Worm (Caenorhabditis elegans) whole organism, L3 larva: ENCODE data around the gene F32D8.11.
A peak's percentile ranks its signal among the peaks of the same experiment; 100 is the strongest.

Experiments used
- ZK546.5 ChIP-seq: sonication (generic microtip); optimal IDR thresholded peaks from 2 replicates; lab custom pipeline; 2017; ENCODE audit warnings: missing biosample characterization, missing genetic modification characterization
- aly-2 ChIP-seq: fragments of 150-350 bp; optimal IDR thresholded peaks from 2 replicates; lab custom pipeline; 2014; ENCODE audit warnings: missing biosample characterization, missing genetic modification characterization
- ama-1 ChIP-seq: fragments of 150-350 bp; optimal IDR thresholded peaks from 2 replicates; lab custom pipeline; 2018
- ceh-28 ChIP-seq: fragments of 150-350 bp; optimal IDR thresholded peaks from 2 replicates; lab custom pipeline; 2014; ENCODE audit warnings: missing biosample characterization, missing genetic modification reagents, missing genetic modification characterization
- ceh-82 ChIP-seq: fragments of 150-350 bp; optimal IDR thresholded peaks from 2 replicates; lab custom pipeline; 2014; ENCODE audit warnings: missing biosample characterization, missing genetic modification characterization
- daf-12 ChIP-seq: fragments of 150-350 bp; optimal IDR thresholded peaks from 2 replicates; lab custom pipeline; 2014; ENCODE audit warnings: missing biosample characterization, missing genetic modification reagents, missing genetic modification characterization
- egl-27 ChIP-seq: sonication (generic microtip); optimal IDR thresholded peaks from 4 replicates; lab custom pipeline; 2017; ENCODE audit warnings: missing biosample characterization, missing genetic modification reagents, missing genetic modification characterization
- egl-5 ChIP-seq: fragments of 150-350 bp; optimal IDR thresholded peaks from 2 replicates; lab custom pipeline; 2017; ENCODE audit warnings: missing biosample characterization, missing genetic modification reagents, missing genetic modification characterization, inconsistent platforms
- elt-1 ChIP-seq: fragments of 150-350 bp; optimal IDR thresholded peaks from 2 replicates; lab custom pipeline; 2014; ENCODE audit warnings: missing biosample characterization, missing genetic modification characterization
- elt-2 ChIP-seq: sonication (generic microtip); optimal IDR thresholded peaks from 2 replicates; lab custom pipeline; 2016; ENCODE audit warnings: missing genetic modification reagents, mild to moderate bottlenecking, missing genetic modification characterization, missing compliant biosample characterization
- eor-1 ChIP-seq, 2 experiments: fragments of 150-350 bp; optimal IDR thresholded peaks; 2 replicates each; lab custom pipeline; 2014 to 2018; ENCODE audit warnings: missing biosample characterization in 2 of 2, missing genetic modification characterization in 2 of 2
- fkh-10 ChIP-seq: sonication (generic microtip); optimal IDR thresholded peaks from 2 replicates; lab custom pipeline; 2017; ENCODE audit warnings: missing biosample characterization, missing genetic modification reagents, missing genetic modification characterization
- fkh-2 ChIP-seq: fragments of 150-350 bp; optimal IDR thresholded peaks from 2 replicates; lab custom pipeline; 2014; ENCODE audit warnings: missing biosample characterization, missing genetic modification reagents, missing genetic modification characterization
- hmg-11 ChIP-seq: sonication (generic microtip); optimal IDR thresholded peaks from 2 replicates; lab custom pipeline; 2016; ENCODE audit warnings: missing genetic modification characterization, missing compliant biosample characterization
- lin-15B ChIP-seq: fragments of 150-350 bp; optimal IDR thresholded peaks from 2 replicates; lab custom pipeline; 2014; ENCODE audit warnings: missing biosample characterization, missing genetic modification characterization
- lin-39 ChIP-seq: fragments of 150-350 bp; optimal IDR thresholded peaks from 2 replicates; lab custom pipeline; 2018; ENCODE audit warnings: missing biosample characterization, missing genetic modification reagents, missing genetic modification characterization
- mml-1 ChIP-seq: fragments of 150-350 bp; sonication (generic microtip); optimal IDR thresholded peaks from 3 replicates; lab custom pipeline; 2014; ENCODE audit warnings: missing biosample characterization, missing genetic modification characterization
- nfya-1 ChIP-seq: sonication (generic microtip); optimal IDR thresholded peaks from 2 replicates; lab custom pipeline; 2017; ENCODE audit warnings: missing genetic modification characterization, mild to moderate bottlenecking, missing compliant biosample characterization, antibody characterized with exemption, moderate library complexity; ENCODE audit not compliant: insufficient read depth
- nhr-11 ChIP-seq: fragments of 150-350 bp; optimal IDR thresholded peaks from 2 replicates; lab custom pipeline; 2014; ENCODE audit warnings: missing biosample characterization, missing genetic modification characterization
- nhr-23 ChIP-seq: fragments of 150-350 bp; optimal IDR thresholded peaks from 2 replicates; lab custom pipeline; 2014; ENCODE audit warnings: missing biosample characterization, missing genetic modification reagents, missing genetic modification characterization
- nhr-237 ChIP-seq: fragments of 150-350 bp; optimal IDR thresholded peaks from 2 replicates; lab custom pipeline; 2014; ENCODE audit warnings: missing biosample characterization, missing genetic modification characterization
- nhr-25 ChIP-seq: sonication (generic microtip); optimal IDR thresholded peaks from 2 replicates; lab custom pipeline; 2017; ENCODE audit warnings: missing biosample characterization, missing genetic modification characterization
- nhr-28 ChIP-seq: fragments of 150-350 bp; optimal IDR thresholded peaks from 2 replicates; lab custom pipeline; 2014; ENCODE audit warnings: missing biosample characterization, missing genetic modification characterization
- nhr-43 ChIP-seq: sonication (generic microtip); optimal IDR thresholded peaks from 2 replicates; lab custom pipeline; 2016; ENCODE audit warnings: mild to moderate bottlenecking, missing genetic modification characterization, missing compliant biosample characterization; ENCODE audit not compliant: poor library complexity, severe bottlenecking
- nhr-67 ChIP-seq: fragments of 150-350 bp; optimal IDR thresholded peaks from 2 replicates; lab custom pipeline; 2014; ENCODE audit warnings: missing biosample characterization, missing genetic modification characterization
- nhr-76 ChIP-seq: fragments of 150-350 bp; sonication (generic microtip); optimal IDR thresholded peaks from 5 replicates; lab custom pipeline; 2014; ENCODE audit warnings: missing biosample characterization, missing genetic modification characterization
- nhr-77 ChIP-seq: fragments of 150-350 bp; optimal IDR thresholded peaks from 2 replicates; lab custom pipeline; 2014; ENCODE audit warnings: missing biosample characterization, missing genetic modification characterization
- pha-4 ChIP-seq: fragments of 150-350 bp; optimal IDR thresholded peaks from 2 replicates; lab custom pipeline; 2014; ENCODE audit warnings: missing biosample characterization, missing genetic modification reagents, missing genetic modification characterization
- pqm-1 ChIP-seq: fragments of 150-350 bp; optimal IDR thresholded peaks from 2 replicates; lab custom pipeline; 2017; ENCODE audit warnings: missing biosample characterization, missing genetic modification characterization, inconsistent platforms
- tbx-2 ChIP-seq: sonication (generic microtip); optimal IDR thresholded peaks from 2 replicates; lab custom pipeline; 2016; ENCODE audit warnings: mild to moderate bottlenecking, missing genetic modification characterization, missing compliant biosample characterization
- unc-62 ChIP-seq: fragments of 150-350 bp; sonication (generic microtip); optimal IDR thresholded peaks from 4 replicates; lab custom pipeline; 2014; ENCODE audit warnings: missing biosample characterization, missing genetic modification reagents, missing genetic modification characterization
- zag-1 ChIP-seq: fragments of 150-350 bp; optimal IDR thresholded peaks from 2 replicates; lab custom pipeline; 2014; ENCODE audit warnings: missing biosample characterization, missing genetic modification characterization
- ztf-11 ChIP-seq: fragments of 150-350 bp; optimal IDR thresholded peaks from 2 replicates; lab custom pipeline; 2014; ENCODE audit warnings: missing biosample characterization, missing genetic modification characterization
- ztf-4 ChIP-seq: fragments of 150-350 bp; optimal IDR thresholded peaks from 2 replicates; lab custom pipeline; 2014; ENCODE audit warnings: missing biosample characterization, missing genetic modification characterization

The F32D8.11 gene

DNA sequence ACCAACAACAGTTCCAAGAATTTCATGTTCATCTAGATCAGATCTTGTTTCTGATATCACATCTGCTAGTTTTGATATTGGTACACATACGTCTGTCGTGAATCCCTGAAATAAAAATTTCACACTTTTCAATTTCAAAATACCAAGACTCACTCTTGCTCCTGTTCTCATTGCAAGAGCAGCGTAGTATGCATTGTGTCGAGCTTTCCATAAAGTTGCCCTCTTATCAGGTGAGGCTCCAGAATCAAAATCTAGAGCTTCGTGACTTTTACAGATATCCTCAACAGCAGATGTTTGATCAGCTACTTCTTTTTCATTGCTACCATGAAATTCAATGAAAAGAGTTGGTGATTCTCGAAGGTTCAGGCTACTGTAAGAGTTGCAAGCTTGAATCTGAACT, at the start of gene F32D8.11:
TSS of gene F32D8.11 (minus strand) at position 101 of the 400 bp plus-strand sequence.
- no peak for TF ChIP-seq hmg-11 (tag; lab: Kevin White, UChicago)
- TF ChIP-seq ztf-4 (tag; lab: Kevin White, UChicago): no peak
- no peak for TF ChIP-seq unc-62 (GFP tag; lab: Kevin White, UChicago)
- TF ChIP-seq pha-4 (tag; lab: Kevin White, UChicago): no peak
- no peak for TF ChIP-seq nhr-28 (tag; lab: Kevin White, UChicago)
- no peak for TF ChIP-seq ceh-82 (tag; lab: Kevin White, UChicago)
- no peak for TF ChIP-seq ama-1 (lab: Kevin White, UChicago)
- TF ChIP-seq fkh-10 (GFP tag; lab: Kevin White, UChicago): no peak
- TF ChIP-seq mml-1 (tag; lab: Kevin White, UChicago): no peak
- no peak for TF ChIP-seq zag-1
- no peak for TF ChIP-seq tbx-2 (tag; lab: Kevin White, UChicago)
- TF ChIP-seq aly-2 (tag; lab: Kevin White, UChicago): no peak
- no peak for TF ChIP-seq eor-1 (tag; optimal IDR thresholded peaks at IDR 0.05; lab: Kevin White, UChicago)

DNA sequence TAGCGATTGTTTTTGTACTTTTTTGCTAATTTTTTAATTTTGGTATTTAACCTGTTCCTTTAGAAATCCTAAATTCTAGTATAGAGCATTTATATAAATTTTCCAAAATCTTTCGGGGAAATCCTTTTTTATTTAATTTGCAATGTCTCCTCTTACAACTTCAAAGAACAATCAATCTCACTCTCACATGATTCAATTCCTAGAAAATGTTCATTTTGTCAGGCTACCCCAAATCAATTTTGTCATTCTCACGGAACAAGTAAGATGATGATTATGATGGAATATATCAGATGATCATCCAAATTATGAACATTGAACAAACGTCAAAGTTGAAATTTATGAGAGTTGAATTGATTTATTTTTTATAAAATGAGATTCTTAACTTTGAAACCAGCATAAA, 48.4 kb upstream of the F32D8.11 start:
- TF ChIP-seq daf-12 (tag; lab: Kevin White, UChicago) (no peak), nhr-43 (tag; lab: Kevin White, UChicago) (peak; percentile 42), nhr-11 (tag; lab: Kevin White, UChicago) (peak; percentile 37), nhr-28 (tag; lab: Kevin White, UChicago) (no peak), ceh-82 (tag; lab: Kevin White, UChicago) (no peak), fkh-10 (GFP tag; lab: Kevin White, UChicago) (peak; percentile 85), nhr-237 (tag; lab: Kevin White, UChicago) (no peak), nhr-23 (peak; percentile 58)
- TF ChIP-seq, all 47 proteins: peak for 4

DNA sequence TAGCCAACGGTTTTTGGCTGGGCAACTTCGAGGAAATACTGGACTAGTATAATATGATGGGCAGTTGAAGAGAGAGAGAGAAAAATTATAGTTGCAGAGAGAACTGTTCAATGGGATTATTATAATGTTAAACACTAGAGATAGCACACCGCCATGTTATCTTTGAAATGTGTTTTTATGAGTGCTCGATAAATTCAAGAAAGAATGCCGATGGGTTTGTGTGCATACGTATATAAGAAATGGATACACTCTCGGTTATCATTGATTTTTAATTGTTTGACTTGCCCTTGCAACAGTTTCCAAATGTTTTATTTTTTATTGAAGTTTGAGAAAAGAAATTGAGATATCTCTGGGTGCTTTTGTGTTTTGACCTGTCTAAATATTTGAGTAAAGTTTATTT, 47.7 kb upstream of the F32D8.11 start, which contains the start of gene F17C11.12:
TSS of gene F17C11.12 (minus strand) at position 240 of the 400 bp plus-strand sequence.
- TF ChIP-seq ceh-28 (tag; lab: Kevin White, UChicago) (no peak), egl-5 (tag; lab: Kevin White, UChicago) (no peak), nhr-77 (tag; lab: Kevin White, UChicago) (no peak), fkh-10 (GFP tag; lab: Kevin White, UChicago) (no peak), egl-27 (no peak), fkh-2 (no peak), elt-2 (peak; percentile 91), pqm-1 (tag; lab: Kevin White, UChicago) (peak; percentile 86), nhr-67 (tag; lab: Kevin White, UChicago) (no peak), lin-15B (tag; lab: Kevin White, UChicago) (no peak), ceh-82 (tag; lab: Kevin White, UChicago) (no peak)

DNA sequence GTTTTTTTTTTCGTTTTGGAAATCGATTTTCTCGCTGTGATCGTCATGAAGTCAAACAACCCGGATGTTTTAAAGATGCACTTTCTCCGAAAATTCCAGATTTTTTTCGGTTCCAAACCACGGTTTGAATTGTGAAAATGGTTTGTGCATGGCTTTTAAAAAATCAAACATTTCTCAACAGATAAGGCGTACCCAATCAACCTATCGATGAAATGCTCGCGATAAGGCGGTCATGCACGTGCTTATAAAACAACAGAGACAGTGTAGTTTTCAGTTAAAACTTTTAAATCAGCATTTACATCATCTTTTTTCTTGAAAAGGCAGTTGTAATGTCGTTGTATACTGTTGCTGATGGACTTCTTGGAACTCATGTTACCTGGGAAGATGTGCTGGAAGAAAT, 43.5 kb upstream of the F32D8.11 start, which contains the start of gene F58B4.5:
TSS of gene F58B4.5 (plus strand) at position 283 of the 400 bp plus-strand sequence.
- TF ChIP-seq pqm-1 (tag; lab: Kevin White, UChicago) (peak; percentile 29), elt-2 (peak; percentile 94), nhr-76 (tag; lab: Kevin White, UChicago) (no peak)

DNA sequence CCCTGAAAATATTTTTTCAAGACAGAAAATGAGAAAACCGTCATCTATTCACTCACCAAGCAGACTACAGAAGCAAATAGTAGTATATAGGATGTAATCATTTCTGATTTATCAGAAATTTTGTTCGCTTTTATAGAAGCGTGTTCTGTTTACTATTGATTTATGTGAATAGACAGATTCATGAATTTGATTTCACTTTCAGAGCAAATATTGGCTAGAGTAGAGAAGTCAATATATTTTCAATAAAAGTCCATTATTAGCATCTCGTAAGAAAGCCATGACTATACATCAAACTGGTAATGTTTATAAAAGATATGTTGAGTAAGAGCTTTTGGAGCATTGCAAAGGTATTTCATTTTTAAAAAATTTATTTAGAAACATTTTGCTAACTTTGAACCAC, 42.3 kb upstream of the F32D8.11 start, which contains the start of gene scvp-1:
TSS of gene scvp-1 (minus strand) at position 101 of the 400 bp plus-strand sequence.
- TF ChIP-seq nhr-25 (tag; lab: Kevin White, UChicago) (no peak), unc-62 (GFP tag; lab: Kevin White, UChicago) (no peak), ztf-11 (tag; lab: Kevin White, UChicago) (no peak), elt-1 (tag; lab: Kevin White, UChicago) (no peak), nfya-1 (tag; lab: Kevin White, UChicago) (no peak), ZK546.5 (tag; lab: Kevin White, UChicago) (no peak), elt-2 (no peak), zag-1 (no peak), lin-39 (tag; lab: Kevin White, UChicago) (no peak)
